Worm (Caenorhabditis elegans) whole organism, L2 larva: ENCODE results near the gene C47E8.3.

Source experiments
- F13H6.1 ChIP-seq: sonication (generic microtip); optimal IDR thresholded peaks from 2 replicates; lab custom pipeline; 2016; ENCODE audit warnings: missing genetic modification characterization, missing compliant biosample characterization
- R02D3.7 ChIP-seq: fragments of 150-350 bp; optimal IDR thresholded peaks from 2 replicates; lab custom pipeline; 2014; ENCODE audit warnings: missing biosample characterization, missing genetic modification characterization
- Y55F3AM.14 ChIP-seq: fragments of 200-800 bp; sonication (Bioruptor generic); optimal IDR thresholded peaks from 2 replicates; lab custom pipeline; 2018; ENCODE audit warnings: mild to moderate bottlenecking, missing genetic modification characterization, missing compliant biosample characterization
- ZK546.5 ChIP-seq: sonication (generic microtip); optimal IDR thresholded peaks from 2 replicates; lab custom pipeline; 2017; ENCODE audit warnings: missing biosample characterization, missing genetic modification characterization
- aly-2 ChIP-seq: fragments of 150-350 bp; optimal IDR thresholded peaks from 2 replicates; lab custom pipeline; 2014; ENCODE audit warnings: missing biosample characterization, missing genetic modification characterization
- ama-1 ChIP-seq: fragments of 150-350 bp; optimal IDR thresholded peaks from 2 replicates; lab custom pipeline; 2018; ENCODE audit warnings: inconsistent platforms
- blmp-1 ChIP-seq: sonication (generic microtip); optimal IDR thresholded peaks from 2 replicates; lab custom pipeline; 2017; ENCODE audit warnings: missing genetic modification characterization, mild to moderate bottlenecking, missing compliant biosample characterization, antibody characterized with exemption, moderate library complexity; ENCODE audit not compliant: insufficient read depth
- ceh-16 ChIP-seq: fragments of 150-350 bp; optimal IDR thresholded peaks from 2 replicates; lab custom pipeline; 2014; ENCODE audit warnings: missing biosample characterization, missing genetic modification characterization
- crh-2 ChIP-seq: sonication (generic microtip); optimal IDR thresholded peaks from 2 replicates; lab custom pipeline; 2017; ENCODE audit warnings: missing biosample characterization, missing genetic modification characterization
- egl-27 ChIP-seq: sonication (generic microtip); optimal IDR thresholded peaks from 3 replicates; lab custom pipeline; 2017; ENCODE audit warnings: missing biosample characterization, missing genetic modification reagents, missing genetic modification characterization
- elt-1 ChIP-seq: fragments of 150-350 bp; optimal IDR thresholded peaks from 2 replicates; lab custom pipeline; 2014; ENCODE audit warnings: missing biosample characterization, missing genetic modification characterization
- fos-1 ChIP-seq: fragments of 150-350 bp; optimal IDR thresholded peaks from 2 replicates; lab custom pipeline; 2014; ENCODE audit warnings: missing biosample characterization, missing genetic modification characterization
- gmeb-1 ChIP-seq: fragments of 150-350 bp; optimal IDR thresholded peaks from 2 replicates; lab custom pipeline; 2014; ENCODE audit warnings: missing biosample characterization, missing genetic modification characterization
- lin-11 ChIP-seq: fragments of 150-350 bp; sonication (generic microtip); optimal IDR thresholded peaks from 2 replicates; lab custom pipeline; 2014; ENCODE audit warnings: missing biosample characterization, missing genetic modification characterization, inconsistent platforms, mixed read lengths
- lin-39 ChIP-seq: fragments of 150-350 bp; optimal IDR thresholded peaks from 2 replicates; lab custom pipeline; 2014; ENCODE audit warnings: missing biosample characterization, missing genetic modification reagents, missing genetic modification characterization
- lsy-2 ChIP-seq, 2 experiments: fragments of 150-350 bp in 1 of 2; sonication (generic microtip) in 1 of 2; optimal IDR thresholded peaks; 2 replicates each; lab custom pipeline; 2014 to 2017; ENCODE audit warnings: missing biosample characterization in 2 of 2, missing genetic modification characterization in 2 of 2
- mab-5 ChIP-seq: fragments of 150-350 bp; optimal IDR thresholded peaks from 2 replicates; lab custom pipeline; 2014; ENCODE audit warnings: missing biosample characterization, missing genetic modification characterization
- mbf-1 ChIP-seq: sonication (generic microtip); optimal IDR thresholded peaks from 2 replicates; lab custom pipeline; 2017; ENCODE audit warnings: missing biosample characterization, missing genetic modification characterization
- mdl-1 ChIP-seq, 2 experiments: fragments of 150-350 bp in 1 of 2; sonication (generic microtip) in 1 of 2; optimal IDR thresholded peaks; 2 replicates each; lab custom pipeline; 2017; ENCODE audit warnings: missing biosample characterization in 2 of 2, missing genetic modification characterization in 2 of 2
- nhr-10 ChIP-seq: sonication (generic microtip); optimal IDR thresholded peaks from 2 replicates; lab custom pipeline; 2017; ENCODE audit warnings: missing biosample characterization, missing genetic modification characterization
- nhr-11 ChIP-seq: fragments of 150-350 bp; optimal IDR thresholded peaks from 2 replicates; lab custom pipeline; 2014; ENCODE audit warnings: missing biosample characterization, missing genetic modification characterization
- nhr-12 ChIP-seq: fragments of 150-350 bp; optimal IDR thresholded peaks from 2 replicates; lab custom pipeline; 2014; ENCODE audit warnings: missing biosample characterization, missing genetic modification characterization
- nhr-129 ChIP-seq: fragments of 150-350 bp; optimal IDR thresholded peaks from 2 replicates; lab custom pipeline; 2014; ENCODE audit warnings: missing biosample characterization, missing genetic modification characterization
- nhr-21 ChIP-seq: fragments of 150-350 bp; optimal IDR thresholded peaks from 2 replicates; lab custom pipeline; 2014; ENCODE audit warnings: missing biosample characterization, missing genetic modification characterization
- nhr-23 ChIP-seq: fragments of 150-350 bp; optimal IDR thresholded peaks from 2 replicates; lab custom pipeline; 2014; ENCODE audit warnings: missing biosample characterization, missing genetic modification reagents, missing genetic modification characterization
- nhr-237 ChIP-seq: fragments of 150-350 bp; optimal IDR thresholded peaks from 2 replicates; lab custom pipeline; 2014; ENCODE audit warnings: missing biosample characterization, missing genetic modification characterization
- nhr-25 ChIP-seq: fragments of 150-350 bp; sonication (generic microtip); optimal IDR thresholded peaks from 3 replicates; lab custom pipeline; 2014; ENCODE audit warnings: missing biosample characterization, missing genetic modification characterization
- nhr-6 ChIP-seq: fragments of 150-350 bp; optimal IDR thresholded peaks from 2 replicates; lab custom pipeline; 2014; ENCODE audit warnings: missing biosample characterization, missing genetic modification characterization
- nhr-77 ChIP-seq: fragments of 150-350 bp; optimal IDR thresholded peaks from 2 replicates; lab custom pipeline; 2014; ENCODE audit warnings: missing biosample characterization, missing genetic modification characterization
- sem-4 ChIP-seq: fragments of 150-350 bp; optimal IDR thresholded peaks from 2 replicates; lab custom pipeline; 2014; ENCODE audit warnings: missing biosample characterization, missing genetic modification reagents, missing genetic modification characterization
- skn-1 ChIP-seq: sonication (generic microtip); optimal IDR thresholded peaks from 2 replicates; lab custom pipeline; 2017; ENCODE audit warnings: missing biosample characterization, missing genetic modification characterization
- sma-3 ChIP-seq: sonication (generic microtip); optimal IDR thresholded peaks from 2 replicates; lab custom pipeline; 2016; ENCODE audit warnings: missing genetic modification reagents, missing genetic modification characterization, missing compliant biosample characterization
- sma-9 ChIP-seq, 2 experiments: fragments of 150-350 bp in 1 of 2; sonication (generic microtip) in 1 of 2; optimal IDR thresholded peaks; 2 replicates each; lab custom pipeline; 2014 to 2016; ENCODE audit warnings: missing genetic modification characterization in 2 of 2, mild to moderate bottlenecking in 1 of 2, missing biosample characterization in 1 of 2, missing compliant biosample characterization in 1 of 2, missing genetic modification reagents in 1 of 2, moderate library complexity in 1 of 2
- snpc-4 ChIP-seq: fragments of 150-350 bp; optimal IDR thresholded peaks from 2 replicates; lab custom pipeline; 2014; ENCODE audit warnings: missing biosample characterization, missing genetic modification characterization
- unc-39 ChIP-seq: fragments of 150-350 bp; optimal IDR thresholded peaks from 2 replicates; lab custom pipeline; 2014; ENCODE audit warnings: missing biosample characterization, missing genetic modification characterization
- zag-1 ChIP-seq: fragments of 150-350 bp; optimal IDR thresholded peaks from 2 replicates; lab custom pipeline; 2014; ENCODE audit warnings: missing biosample characterization, missing genetic modification characterization
- ztf-1 ChIP-seq: fragments of 200-800 bp; sonication (Bioruptor generic); conservative IDR thresholded peaks from 2 replicates; pipeline ENCODE4 v1.3.6; 2022; ENCODE audit warnings: missing genetic modification characterization, missing compliant biosample characterization
- ztf-11 ChIP-seq: sonication (generic microtip); optimal IDR thresholded peaks from 2 replicates; lab custom pipeline; 2017; ENCODE audit warnings: missing biosample characterization, missing genetic modification characterization
- ztf-4 ChIP-seq: fragments of 150-350 bp; optimal IDR thresholded peaks from 2 replicates; lab custom pipeline; 2014; ENCODE audit warnings: missing biosample characterization, missing genetic modification characterization

The C47E8.3 gene

ce11 chrV:14655689-14656088 is 24.4 kb upstream of the C47E8.3 start:
- TF ChIP-seq nhr-21 (tag; lab: Kevin White, UChicago) = no peak
- TF ChIP-seq blmp-1 (tag; lab: Kevin White, UChicago) = peak; percentile 29
- TF ChIP-seq nhr-25 (tag; lab: Kevin White, UChicago) = peak; percentile 47

- no peak for TF ChIP-seq ZK546.5 (tag; lab: Kevin White, UChicago)
- no peak for TF ChIP-seq mbf-1 (tag; lab: Kevin White, UChicago)
- no peak for TF ChIP-seq sem-4
- no peak for TF ChIP-seq ztf-11
- no peak for TF ChIP-seq nhr-23
- no peak for TF ChIP-seq lin-11 (tag; lab: Kevin White, UChicago)
- no peak for TF ChIP-seq nhr-10
- peak; percentile 35 for TF ChIP-seq gmeb-1 (tag; lab: Kevin White, UChicago)
- TF ChIP-seq crh-2 (tag; lab: Kevin White, UChicago) = no peak
- TF ChIP-seq R02D3.7 (tag; lab: Kevin White, UChicago) = no peak
- peak; percentile 20 for TF ChIP-seq sma-9 (GFP tag; optimal IDR thresholded peaks at IDR 0.05; lab: Kevin White, UChicago)
- no peak for TF ChIP-seq sma-9 (tag; optimal IDR thresholded peaks at IDR 0.05; lab: Kevin White, UChicago)
- TF ChIP-seq zag-1 (tag; lab: Kevin White, UChicago) = no peak
- TF ChIP-seq ceh-16 (tag; lab: Kevin White, UChicago) = no peak
- TF ChIP-seq aly-2 (tag; lab: Kevin White, UChicago) = no peak
- TF ChIP-seq lin-39 (tag; lab: Kevin White, UChicago) = no peak
- TF ChIP-seq nhr-237 (tag; lab: Kevin White, UChicago) = no peak
- TF ChIP-seq nhr-21 (tag; lab: Kevin White, UChicago) = no peak
- TF ChIP-seq mdl-1 (tag; optimal IDR thresholded peaks at IDR 0.05; lab: Kevin White, UChicago) = no peak
- TF ChIP-seq blmp-1 (tag; lab: Kevin White, UChicago) = no peak
- no peak for TF ChIP-seq ztf-4 (tag; lab: Kevin White, UChicago)
- TF ChIP-seq F13H6.1 (tag; lab: Kevin White, UChicago) = no peak
- no peak for TF ChIP-seq nhr-12
- TF ChIP-seq nhr-25 (tag; lab: Kevin White, UChicago) = peak; percentile 11
- no peak for TF ChIP-seq ama-1
Observed at ce11 chrV:14656970-14657369, 23.1 kb upstream of the C47E8.3 start.

- TF ChIP-seq fos-1 (peak; percentile 4), sma-9 (GFP tag; optimal IDR thresholded peaks at IDR 0.05; lab: Kevin White, UChicago) (peak; percentile 32), sma-9 (tag; optimal IDR thresholded peaks at IDR 0.05; lab: Kevin White, UChicago) (no peak), nhr-25 (tag; lab: Kevin White, UChicago) (no peak), ama-1 (no peak), nhr-21 (tag; lab: Kevin White, UChicago) (peak; percentile 8)
- TF ChIP-seq, all 48 proteins: peak for 3
Observed at ce11 chrV:14658131-14658530, 22.0 kb upstream of the C47E8.3 start, which contains the start of gene slc-25A29. TSS of gene slc-25A29 (minus strand) at chrV:14658175.

ce11 chrV:14659595-14659994 is 20.5 kb upstream of the C47E8.3 start:
- TF ChIP-seq unc-39 (tag; lab: Kevin White, UChicago) (no peak), nhr-11 (tag; lab: Kevin White, UChicago) (no peak), elt-1 (tag; lab: Kevin White, UChicago) (no peak), lsy-2 (tag; optimal IDR thresholded peaks at IDR 0.05; lab: Kevin White, UChicago) (no peak), nhr-21 (tag; lab: Kevin White, UChicago) (no peak), crh-2 (tag; lab: Kevin White, UChicago) (no peak)

- TF ChIP-seq fos-1 (peak; percentile 11), blmp-1 (tag; lab: Kevin White, UChicago) (peak; percentile 92), sma-3 (peak; percentile 85), mab-5 (peak; percentile 82), sma-9 (GFP tag; optimal IDR thresholded peaks at IDR 0.05; lab: Kevin White, UChicago) (peak; percentile 92), sma-9 (tag; optimal IDR thresholded peaks at IDR 0.05; lab: Kevin White, UChicago) (no peak), ztf-1 (GFP tag; lab: Robert Waterston, UW) (no peak), nhr-21 (tag; lab: Kevin White, UChicago) (peak; percentile 95), ztf-11 (no peak), egl-27 (tag; lab: Kevin White, UChicago) (peak; percentile 29), skn-1 (tag; lab: Kevin White, UChicago) (no peak), F13H6.1 (tag; lab: Kevin White, UChicago) (peak; percentile 11), snpc-4 (tag; lab: Kevin White, UChicago) (no peak), Y55F3AM.14 (GFP tag; lab: Kevin White, UChicago) (no peak), gmeb-1 (tag; lab: Kevin White, UChicago) (peak; percentile 53), mdl-1 (tag; optimal IDR thresholded peaks at IDR 0.05; lab: Kevin White, UChicago) (peak; percentile 65 to 68), nhr-77 (no peak), nhr-25 (tag; lab: Kevin White, UChicago) (peak; percentile 93), nhr-6 (tag; lab: Kevin White, UChicago) (no peak), nhr-129 (tag; lab: Kevin White, UChicago) (peak; percentile 57)
- TF ChIP-seq, all 48 proteins: peak for 12
Observed at ce11 chrV:14660608-14661355, 19.3 kb upstream of the C47E8.3 start, which contains the start of gene srh-17. TSS of gene srh-17 (plus strand) at chrV:14661305.
